Fruit fly (Drosophila melanogaster) whole organism, embryonic: ENCODE data around the gene CG6479.

Experiments
- CG10654 ChIP-seq: fragments of 200-800 bp; sonication (Bioruptor generic); optimal IDR thresholded peaks from 2 replicates; lab custom pipeline; 2016; ENCODE audit warnings: missing biosample characterization, missing genetic modification characterization
- CG1233 ChIP-seq: fragments of 200-800 bp; sonication (Bioruptor generic); optimal IDR thresholded peaks from 4 replicates; lab custom pipeline; 2018; ENCODE audit warnings: missing biosample characterization, mild to moderate bottlenecking, missing genetic modification characterization
- CG13775 ChIP-seq: fragments of 200-800 bp; sonication (Bioruptor generic); optimal IDR thresholded peaks from 3 replicates; lab custom pipeline; 2017; ENCODE audit warnings: missing biosample characterization, mild to moderate bottlenecking, missing genetic modification characterization
- CG14860 ChIP-seq: fragments of 200-800 bp; sonication (Bioruptor generic); IDR thresholded peaks from 3 replicates; pipeline ENCODE4 v1.3.6; 2022; ENCODE audit warnings: missing biosample characterization, missing genetic modification characterization; ENCODE audit not compliant: partially characterized antibody
- CG15269 ChIP-seq: fragments of 200-800 bp; sonication (Bioruptor generic); optimal IDR thresholded peaks from 2 replicates; lab custom pipeline; 2018; ENCODE audit warnings: missing biosample characterization, mild to moderate bottlenecking, missing genetic modification characterization, moderate library complexity
- CG1647 ChIP-seq: fragments of 200-800 bp; sonication (Bioruptor generic); optimal IDR thresholded peaks from 3 replicates; lab custom pipeline; 2016; ENCODE audit warnings: missing biosample characterization, missing genetic modification characterization
- CG16815 ChIP-seq: fragments of 200-800 bp; sonication (Bioruptor generic); optimal IDR thresholded peaks from 3 replicates; lab custom pipeline; 2017; ENCODE audit warnings: missing biosample characterization, mild to moderate bottlenecking, missing genetic modification characterization
- CG17361 ChIP-seq: fragments of 200-800 bp; sonication (Bioruptor generic); IDR thresholded peaks from 3 replicates; pipeline ENCODE4 v1.3.6; 2022; ENCODE audit warnings: missing biosample characterization, missing genetic modification characterization
- CG17912 ChIP-seq: fragments of 200-800 bp; sonication (Bioruptor generic); optimal IDR thresholded peaks from 2 replicates; lab custom pipeline; 2018; ENCODE audit warnings: missing biosample characterization, mild to moderate bottlenecking, missing genetic modification characterization
- CG1792 ChIP-seq: fragments of 200-800 bp; sonication (Bioruptor generic); optimal IDR thresholded peaks from 2 replicates; lab custom pipeline; 2016; ENCODE audit warnings: missing biosample characterization, missing genetic modification characterization
- CG2116 ChIP-seq: fragments of 200-800 bp; sonication (Bioruptor generic); optimal IDR thresholded peaks from 3 replicates; lab custom pipeline; 2018; ENCODE audit warnings: missing biosample characterization, mild to moderate bottlenecking, missing genetic modification characterization
- CG31365 ChIP-seq: fragments of 200-800 bp; sonication (Bioruptor generic); optimal IDR thresholded peaks from 2 replicates; lab custom pipeline; 2018; ENCODE audit warnings: missing biosample characterization, mild to moderate bottlenecking, missing genetic modification characterization
- CG3163 ChIP-seq: fragments of 200-800 bp; sonication (Bioruptor generic); optimal IDR thresholded peaks from 3 replicates; lab custom pipeline; 2016; ENCODE audit warnings: missing biosample characterization, missing genetic modification characterization
- CG4282 ChIP-seq: fragments of 200-800 bp; sonication (Bioruptor generic); optimal IDR thresholded peaks from 2 replicates; lab custom pipeline; 2016; ENCODE audit warnings: missing biosample characterization, missing genetic modification characterization
- CG4820 ChIP-seq: fragments of 200-800 bp; sonication (Bioruptor generic); optimal IDR thresholded peaks from 3 replicates; lab custom pipeline; 2016; ENCODE audit warnings: missing biosample characterization, missing genetic modification characterization
- CG6254 ChIP-seq: fragments of 200-800 bp; sonication (Bioruptor generic); optimal IDR thresholded peaks from 3 replicates; lab custom pipeline; 2017; ENCODE audit warnings: mild to moderate bottlenecking, missing biosample characterization, missing genetic modification reagents, missing genetic modification characterization
- CG6854 ChIP-seq: fragments of 200-800 bp; sonication (Bioruptor generic); optimal IDR thresholded peaks from 3 replicates; lab custom pipeline; 2017; ENCODE audit warnings: missing biosample characterization, mild to moderate bottlenecking, missing genetic modification characterization
- CG7357 ChIP-seq: fragments of 200-800 bp; sonication (Bioruptor generic); IDR thresholded peaks from 3 replicates; pipeline ENCODE4 v1.3.6; 2022; ENCODE audit warnings: missing biosample characterization, missing genetic modification characterization
- CG8359 ChIP-seq: fragments of 200-800 bp; sonication (Bioruptor generic); optimal IDR thresholded peaks from 2 replicates; lab custom pipeline; 2017; ENCODE audit warnings: missing biosample characterization, mild to moderate bottlenecking, missing genetic modification characterization, borderline replicate concordance
- Doc3 ChIP-seq: fragments of 200-800 bp; sonication (Bioruptor generic); IDR thresholded peaks from 3 replicates; pipeline ENCODE4 v1.3.6; 2022; ENCODE audit warnings: missing biosample characterization, missing genetic modification characterization; ENCODE audit not compliant: partially characterized antibody
- Dref ChIP-seq: fragments of 200-800 bp; sonication (Bioruptor generic); IDR thresholded peaks from 2 replicates; pipeline ENCODE4 v1.3.6; 2022; ENCODE audit warnings: missing biosample characterization, missing genetic modification characterization
- Eip74EF ChIP-seq, 2 experiments: fragments of 200-800 bp in 1 of 2; fragments of >200 bp in 1 of 2; sonication (Bioruptor generic) in 1 of 2; optimal IDR thresholded peaks; 2 replicates each; lab custom pipeline; 2017 to 2019; ENCODE audit warnings: missing biosample characterization in 2 of 2, missing genetic modification characterization in 2 of 2, mild to moderate bottlenecking in 1 of 2, moderate library complexity in 1 of 2
- Gsc ChIP-seq: fragments of 200-800 bp; sonication (Bioruptor generic); IDR thresholded peaks from 2 replicates; pipeline ENCODE4 v1.3.6; 2022; ENCODE audit warnings: missing biosample characterization, missing genetic modification characterization
- HLHmδ ChIP-seq: fragments of 200-800 bp; sonication (Bioruptor generic); optimal IDR thresholded peaks from 2 replicates; lab custom pipeline; 2018; ENCODE audit warnings: missing biosample characterization, mild to moderate bottlenecking, missing genetic modification characterization, moderate library complexity
- Hmr ChIP-seq: fragments of 200-800 bp; sonication (Bioruptor generic); optimal IDR thresholded peaks from 3 replicates; lab custom pipeline; 2017; ENCODE audit warnings: mild to moderate bottlenecking, missing biosample characterization, missing genetic modification reagents, missing genetic modification characterization
- Hr78 ChIP-seq, 2 experiments: fragments of 200-800 bp in 1 of 2; fragments of >200 bp in 1 of 2; sonication (Bioruptor generic) in 1 of 2; optimal IDR thresholded peaks; 2 replicates each; lab custom pipeline; 2017 to 2019; ENCODE audit warnings: missing biosample characterization in 2 of 2, missing genetic modification characterization in 2 of 2, mild to moderate bottlenecking in 1 of 2, moderate library complexity in 1 of 2
- Lpt ChIP-seq: fragments of >200 bp; optimal IDR thresholded peaks from 2 replicates; lab custom pipeline; 2018; ENCODE audit warnings: missing biosample characterization, missing genetic modification characterization
- MBD-R2 ChIP-seq: fragments of 200-800 bp; sonication (Bioruptor generic); IDR thresholded peaks from 2 replicates; pipeline ENCODE4 v1.3.6; 2022; ENCODE audit warnings: missing biosample characterization, missing genetic modification characterization
- Max ChIP-seq: fragments of 200-800 bp; sonication (Bioruptor generic); optimal IDR thresholded peaks from 2 replicates; lab custom pipeline; 2016; ENCODE audit warnings: missing biosample characterization, mild to moderate bottlenecking, missing genetic modification characterization
- Mrtf ChIP-seq: fragments of 200-800 bp; sonication (Bioruptor generic); IDR thresholded peaks from 3 replicates; pipeline ENCODE4 v1.3.6; 2022; ENCODE audit warnings: missing biosample characterization, missing genetic modification characterization
- Nf-YC ChIP-seq: fragments of 200-800 bp; optimal IDR thresholded peaks from 3 replicates; lab custom pipeline; 2019; ENCODE audit warnings: missing biosample characterization, mild to moderate bottlenecking, missing genetic modification characterization, moderate library complexity
- TFAM ChIP-seq: fragments of 200-800 bp; sonication (Bioruptor generic); optimal IDR thresholded peaks from 2 replicates; lab custom pipeline; 2017; ENCODE audit warnings: missing biosample characterization, missing genetic modification characterization, inconsistent platforms
- az2 ChIP-seq: fragments of 200-800 bp; sonication (Bioruptor generic); optimal IDR thresholded peaks from 3 replicates; lab custom pipeline; 2016; ENCODE audit warnings: missing biosample characterization, missing genetic modification characterization
- br ChIP-seq: fragments of >200 bp; optimal IDR thresholded peaks from 2 replicates; lab custom pipeline; 2017
- cas ChIP-seq: fragments of 200-800 bp; sonication (Bioruptor generic); IDR thresholded peaks from 2 replicates; pipeline ENCODE4 v1.3.6; 2022; ENCODE audit warnings: missing biosample characterization, missing genetic modification characterization
- caup ChIP-seq: fragments of 200-800 bp; sonication (Bioruptor generic); optimal IDR thresholded peaks from 3 replicates; lab custom pipeline; 2017; ENCODE audit warnings: missing biosample characterization, mild to moderate bottlenecking, missing genetic modification characterization, moderate library complexity; ENCODE audit not compliant: severe bottlenecking
- cwo ChIP-seq: fragments of 200-800 bp; sonication (Bioruptor generic); optimal IDR thresholded peaks from 3 replicates; lab custom pipeline; 2017; ENCODE audit warnings: missing biosample characterization, missing genetic modification characterization, mild to moderate bottlenecking, moderate library complexity, missing genetic modification reagents
- disco-r ChIP-seq: fragments of 200-800 bp; sonication (Bioruptor generic); optimal IDR thresholded peaks from 2 replicates; lab custom pipeline; 2016; ENCODE audit warnings: missing biosample characterization, missing genetic modification characterization
- dmrt11E ChIP-seq: fragments of 200-800 bp; sonication (Bioruptor generic); optimal IDR thresholded peaks from 3 replicates; lab custom pipeline; 2018; ENCODE audit warnings: missing biosample characterization, mild to moderate bottlenecking, missing genetic modification characterization, moderate library complexity
- dysf ChIP-seq: fragments of 200-800 bp; sonication (Bioruptor generic); IDR thresholded peaks from 3 replicates; pipeline ENCODE4 v1.3.6; 2022; ENCODE audit warnings: missing biosample characterization, missing genetic modification characterization
- esg ChIP-seq: fragments of 200-800 bp; sonication (Bioruptor generic); conservative IDR thresholded peaks from 2 replicates; pipeline ENCODE4 v1.3.6; 2022; ENCODE audit warnings: missing biosample characterization, missing genetic modification characterization
- fd102C ChIP-seq: fragments of 200-800 bp; sonication (Bioruptor generic); optimal IDR thresholded peaks from 2 replicates; lab custom pipeline; 2018; ENCODE audit warnings: missing biosample characterization, mild to moderate bottlenecking, missing genetic modification characterization, moderate library complexity
- gem ChIP-seq: fragments of 200-800 bp; sonication (Bioruptor generic); optimal IDR thresholded peaks from 2 replicates; lab custom pipeline; 2019; ENCODE audit warnings: missing biosample characterization, mild to moderate bottlenecking, missing genetic modification characterization, moderate library complexity
- klu ChIP-seq: fragments of 200-800 bp; sonication (Bioruptor generic); IDR thresholded peaks from 2 replicates; pipeline ENCODE4 v1.3.6; 2022; ENCODE audit warnings: missing biosample characterization, missing genetic modification characterization
- lbe ChIP-seq: fragments of 200-800 bp; sonication (Bioruptor generic); optimal IDR thresholded peaks from 2 replicates; lab custom pipeline; 2016; ENCODE audit warnings: missing biosample characterization, mild to moderate bottlenecking, missing genetic modification characterization
- maf-S ChIP-seq: fragments of 200-800 bp; sonication (Bioruptor generic); optimal IDR thresholded peaks from 2 replicates; lab custom pipeline; 2016; ENCODE audit warnings: missing biosample characterization, missing genetic modification characterization
- nerfin-2 ChIP-seq: fragments of 200-800 bp; sonication (Bioruptor generic); IDR thresholded peaks from 2 replicates; pipeline ENCODE4 v1.3.6; 2022; ENCODE audit warnings: missing biosample characterization, missing genetic modification characterization; ENCODE audit not compliant: partially characterized antibody
- p53 ChIP-seq: fragments of 200-800 bp; sonication (Bioruptor generic); optimal IDR thresholded peaks from 2 replicates; lab custom pipeline; 2016; ENCODE audit warnings: missing biosample characterization, missing genetic modification characterization
- ssp ChIP-seq: fragments of 200-800 bp; sonication (Bioruptor generic); IDR thresholded peaks from 2 replicates; pipeline ENCODE4 v1.3.6; 2022; ENCODE audit warnings: missing biosample characterization, missing genetic modification characterization
- sug ChIP-seq: fragments of 200-800 bp; optimal IDR thresholded peaks from 2 replicates; lab custom pipeline; 2019; ENCODE audit warnings: missing biosample characterization, mild to moderate bottlenecking, missing genetic modification characterization, moderate library complexity
- trem ChIP-seq: fragments of 200-800 bp; optimal IDR thresholded peaks from 3 replicates; lab custom pipeline; 2019; ENCODE audit warnings: missing biosample characterization, mild to moderate bottlenecking, missing genetic modification characterization, moderate library complexity
- zfh1 ChIP-seq: fragments of 200-800 bp; sonication (Bioruptor generic); IDR thresholded peaks from 3 replicates; pipeline ENCODE4 v1.3.6; 2022; ENCODE audit warnings: missing biosample characterization, missing genetic modification characterization

The CG6479 gene

dm6 chr3L:17379311-17379710 is 40.2 kb upstream of the CG6479 start, which contains the start of gene Cad74A (continued):
- TF ChIP-seq cwo (GFP tag; lab: Kevin White, UChicago) (no peak), CG15269 (tag; lab: Kevin White, UChicago) (no peak), az2 (GFP tag; lab: Kevin White, UChicago) (no peak), CG3163 (no peak), CG6254 (GFP tag; lab: Kevin White, UChicago) (no peak), caup (GFP tag; lab: Kevin White, UChicago) (no peak), Eip74EF (GFP tag; optimal IDR thresholded peaks at IDR 0.05; lab: Kevin White, UChicago) (peak in 1 of 2 experiments; percentile 5), dmrt11E (tag; lab: Kevin White, UChicago) (no peak), nerfin-2 (GFP tag; lab: Robert Waterston, UW) (no peak), Max (GFP tag; lab: Kevin White, UChicago) (no peak), maf-S (no peak), disco-r (GFP tag; lab: Kevin White, UChicago) (no peak), CG4820 (GFP tag; lab: Kevin White, UChicago) (no peak), CG1233 (no peak), CG31365 (tag; lab: Kevin White, UChicago) (no peak), Mrtf (GFP tag; lab: Robert Waterston, UW) (no peak), gem (tag; lab: Kevin White, UChicago) (no peak), MBD-R2 (GFP tag; lab: Robert Waterston, UW) (no peak), sug (tag; lab: Kevin White, UChicago) (no peak), trem (tag; lab: Kevin White, UChicago) (no peak), CG14860 (GFP tag; lab: Robert Waterston, UW) (no peak), dysf (GFP tag; lab: Robert Waterston, UW) (no peak), TFAM (GFP tag; lab: Kevin White, UChicago) (no peak), HLHmδ (GFP tag; lab: Kevin White, UChicago) (peak; percentile 27), cas (no peak), Doc3 (GFP tag; lab: Robert Waterston, UW) (no peak; the same call in 2 of the 3 replicates), zfh1 (GFP tag; lab: Robert Waterston, UW) (no peak), Lpt (GFP tag; lab: Kevin White, UChicago) (no peak), CG13775 (GFP tag; lab: Kevin White, UChicago) (no peak), CG8359 (GFP tag; lab: Kevin White, UChicago) (no peak), CG2116 (GFP tag; lab: Kevin White, UChicago) (no peak), ssp (GFP tag; lab: Robert Waterston, UW) (no peak), CG1792 (no peak), fd102C (GFP tag; lab: Kevin White, UChicago) (no peak), CG1647 (GFP tag; lab: Kevin White, UChicago) (no peak), p53 (GFP tag; lab: Kevin White, UChicago) (no peak), CG6854 (GFP tag; lab: Kevin White, UChicago) (no peak), Gsc (GFP tag; lab: Robert Waterston, UW) (no peak), CG17361 (GFP tag; lab: Robert Waterston, UW) (no peak), CG10654 (GFP tag; lab: Kevin White, UChicago) (no peak), Dref (no peak), Hmr (GFP tag; lab: Kevin White, UChicago) (no peak), CG4282 (GFP tag; lab: Kevin White, UChicago) (no peak), br (lab: Kevin White, UChicago) (no peak), CG17912 (GFP tag; lab: Kevin White, UChicago) (no peak), esg (GFP tag; lab: Robert Waterston, UW) (no peak), Nf-YC (tag; lab: Kevin White, UChicago) (no peak), CG16815 (GFP tag; lab: Kevin White, UChicago) (no peak), lbe (GFP tag; lab: Kevin White, UChicago) (no peak), CG7357 (no peak), klu (no peak), Hr78 (GFP tag; optimal IDR thresholded peaks at IDR 0.05; lab: Kevin White, UChicago) (no peak)
